Worm (Caenorhabditis elegans) whole organism, L1 larva: ENCODE measurements around the gene nhr-271.

Experiments used
- C04F5.9 ChIP-seq: sonication (generic microtip); optimal IDR thresholded peaks from 2 replicates; lab custom pipeline; 2016; ENCODE audit warnings: missing genetic modification characterization, missing compliant biosample characterization
- C16A3.4 ChIP-seq: fragments of 150-350 bp; optimal IDR thresholded peaks from 2 replicates; lab custom pipeline; 2014; ENCODE audit warnings: missing biosample characterization, missing genetic modification characterization
- Y116A8C.19 ChIP-seq: sonication (generic microtip); optimal IDR thresholded peaks from 2 replicates; lab custom pipeline; 2016; ENCODE audit warnings: missing compliant biosample characterization, missing genetic modification characterization, borderline replicate concordance
- ceh-82 ChIP-seq, 3 experiments: fragments of 150-350 bp in 1 of 3; sonication (generic microtip) in 2 of 3; optimal IDR thresholded peaks; 2 replicates each; lab custom pipeline; 2014 to 2017; ENCODE audit warnings: missing biosample characterization in 3 of 3, missing genetic modification characterization in 3 of 3
- dpl-1 ChIP-seq, 3 experiments: fragments of 150-350 bp in 2 of 3; sonication (generic microtip) in 1 of 3; optimal IDR thresholded peaks; 2 replicates each; lab custom pipeline; 2014 to 2017; ENCODE audit warnings: missing biosample characterization in 3 of 3, missing genetic modification characterization in 3 of 3, missing genetic modification reagents in 3 of 3
- dsc-1 ChIP-seq: sonication (generic microtip); optimal IDR thresholded peaks from 2 replicates; lab custom pipeline; 2016; ENCODE audit warnings: mild to moderate bottlenecking, missing genetic modification characterization, missing compliant biosample characterization
- fkh-10 ChIP-seq: sonication (generic microtip); optimal IDR thresholded peaks from 2 replicates; lab custom pipeline; 2017; ENCODE audit warnings: missing biosample characterization, missing genetic modification reagents, missing genetic modification characterization
- fos-1 ChIP-seq: fragments of 150-350 bp; optimal IDR thresholded peaks from 2 replicates; lab custom pipeline; 2014; ENCODE audit warnings: missing biosample characterization, missing genetic modification characterization
- hlh-4 ChIP-seq: sonication (generic microtip); optimal IDR thresholded peaks from 2 replicates; lab custom pipeline; 2016; ENCODE audit warnings: mild to moderate bottlenecking, missing genetic modification characterization, missing compliant biosample characterization
- jun-1 ChIP-seq: fragments of 150-350 bp; optimal IDR thresholded peaks from 2 replicates; lab custom pipeline; 2014; ENCODE audit warnings: missing biosample characterization, missing genetic modification reagents, missing genetic modification characterization
- lin-13 ChIP-seq: fragments of 150-350 bp; optimal IDR thresholded peaks from 2 replicates; lab custom pipeline; 2014; ENCODE audit warnings: missing biosample characterization, missing genetic modification reagents, missing genetic modification characterization
- lin-15B ChIP-seq: fragments of 150-350 bp; sonication (generic microtip); optimal IDR thresholded peaks from 3 replicates; lab custom pipeline; 2014; ENCODE audit warnings: missing biosample characterization, missing genetic modification characterization
- lsy-2 ChIP-seq, 2 experiments: fragments of 150-350 bp; optimal IDR thresholded peaks; 2 replicates each; lab custom pipeline; 2014; ENCODE audit warnings: missing biosample characterization in 2 of 2, missing genetic modification characterization in 2 of 2
- mdl-1 ChIP-seq, 2 experiments: fragments of 150-350 bp; optimal IDR thresholded peaks; 2 replicates each; lab custom pipeline; 2014 to 2017; ENCODE audit warnings: missing biosample characterization in 2 of 2, missing genetic modification characterization in 2 of 2, inconsistent platforms in 1 of 2
- mef-2 ChIP-seq: fragments of 150-350 bp; optimal IDR thresholded peaks from 2 replicates; lab custom pipeline; 2014; ENCODE audit warnings: missing biosample characterization, missing genetic modification characterization
- mep-1 ChIP-seq: fragments of 150-350 bp; optimal IDR thresholded peaks from 2 replicates; lab custom pipeline; 2014; ENCODE audit warnings: missing biosample characterization, missing genetic modification characterization
- nhr-11 ChIP-seq: fragments of 150-350 bp; optimal IDR thresholded peaks from 2 replicates; lab custom pipeline; 2014; ENCODE audit warnings: missing biosample characterization, missing genetic modification characterization
- nhr-85 ChIP-seq: sonication (generic microtip); peaks from one replicate; lab custom pipeline; 2016; ENCODE audit warnings: missing genetic modification characterization, inconsistent platforms, missing compliant biosample characterization
- pqm-1 ChIP-seq: sonication (generic microtip); optimal IDR thresholded peaks from 3 replicates; lab custom pipeline; 2017; ENCODE audit warnings: missing biosample characterization, missing genetic modification characterization
- snpc-4 ChIP-seq: fragments of 150-350 bp; optimal IDR thresholded peaks from 2 replicates; lab custom pipeline; 2014; ENCODE audit warnings: missing biosample characterization, missing genetic modification characterization
- swsn-7 ChIP-seq: sonication (generic microtip); optimal IDR thresholded peaks from 2 replicates; lab custom pipeline; 2016; ENCODE audit warnings: missing genetic modification characterization, missing compliant biosample characterization
- tbx-2 ChIP-seq: sonication (generic microtip); optimal IDR thresholded peaks from 2 replicates; lab custom pipeline; 2016; ENCODE audit warnings: missing genetic modification characterization, missing compliant biosample characterization
- tlp-1 ChIP-seq: fragments of 150-350 bp; optimal IDR thresholded peaks from 2 replicates; lab custom pipeline; 2014; ENCODE audit warnings: missing biosample characterization, missing genetic modification characterization
- unc-62 ChIP-seq: fragments of 150-350 bp; optimal IDR thresholded peaks from 2 replicates; lab custom pipeline; 2014; ENCODE audit warnings: missing biosample characterization, missing genetic modification reagents, missing genetic modification characterization
- xbp-1 ChIP-seq: sonication (generic microtip); optimal IDR thresholded peaks from 2 replicates; lab custom pipeline; 2016; ENCODE audit warnings: missing genetic modification characterization, missing compliant biosample characterization
- ztf-11 ChIP-seq, 2 experiments: sonication (generic microtip); optimal IDR thresholded peaks; 2 replicates each; lab custom pipeline; 2016 to 2017; ENCODE audit warnings: missing genetic modification characterization in 2 of 2, missing biosample characterization in 1 of 2, missing compliant biosample characterization in 1 of 2

The nhr-271 gene

ce11 chrV:16537908-16538446 lies 42.3 kb downstream of the nhr-271 start, which contains the start of gene Y32B12B.2 (continued):
- TF ChIP-seq lin-15B, result peak; percentile 44
- peak in 1 of 2 experiments; percentile 31 for TF ChIP-seq ztf-11 (tag; optimal IDR thresholded peaks at IDR 0.05; lab: Kevin White, UChicago)
- TF ChIP-seq dsc-1 (tag; lab: Kevin White, UChicago), result peak; percentile 58
- TF ChIP-seq tlp-1 (tag; lab: Kevin White, UChicago), result no peak
- TF ChIP-seq mef-2 (tag; lab: Kevin White, UChicago), result no peak
- TF ChIP-seq fkh-10 (GFP tag; lab: Kevin White, UChicago), result no peak
- peak; percentile 82 for TF ChIP-seq nhr-85
- peak; percentile 51 for TF ChIP-seq swsn-7 (tag; lab: Kevin White, UChicago)
- peak; percentile 77 to 87 (median 84) for TF ChIP-seq dpl-1 (GFP tag; optimal IDR thresholded peaks at IDR 0.05; lab: Kevin White, UChicago)
- TF ChIP-seq mdl-1 (tag; optimal IDR thresholded peaks at IDR 0.05; lab: Kevin White, UChicago), result peak in 1 of 2 experiments; percentile 20
- TF ChIP-seq xbp-1 (tag; lab: Kevin White, UChicago), result peak; percentile 47
- TF ChIP-seq Y116A8C.19 (tag; lab: Kevin White, UChicago), result no peak
- peak; percentile 43 to 56 (median 45) for TF ChIP-seq ceh-82 (tag; optimal IDR thresholded peaks at IDR 0.05; lab: Kevin White, UChicago)
- TF ChIP-seq lsy-2 (tag; optimal IDR thresholded peaks at IDR 0.05; lab: Kevin White, UChicago), result peak; percentile 96 to 98
- TF ChIP-seq pqm-1 (tag; lab: Kevin White, UChicago), result no peak
- no peak for TF ChIP-seq nhr-11 (tag; lab: Kevin White, UChicago)
- peak; percentile 63 for TF ChIP-seq snpc-4 (tag; lab: Kevin White, UChicago)
- no peak for TF ChIP-seq jun-1 (tag; lab: Kevin White, UChicago)

- TF ChIP-seq dpl-1 (GFP tag; optimal IDR thresholded peaks at IDR 0.05; lab: Kevin White, UChicago) (no peak), mep-1 (tag; lab: Kevin White, UChicago) (no peak), tbx-2 (tag; lab: Kevin White, UChicago) (no peak), swsn-7 (tag; lab: Kevin White, UChicago) (no peak), C16A3.4 (tag; lab: Kevin White, UChicago) (no peak), C04F5.9 (tag; lab: Kevin White, UChicago) (no peak), hlh-4 (no peak)
These were observed 43.6 kb downstream of the nhr-271 start, which contains the start of gene Y32B12B.1 for ce11 chrV:16536701-16537100. Gene Y32B12B.1, plus strand, starts transcription at chrV:16537001.

ce11 chrV:16535172-16535571 lies 45.2 kb downstream of the nhr-271 start, which contains the start of gene Y32B12B.8:
Gene Y32B12B.8, plus strand, starts transcription at chrV:16535472.
- no peak for TF ChIP-seq unc-62
- TF ChIP-seq fos-1 (tag; lab: Kevin White, UChicago), result no peak
- no peak for TF ChIP-seq lin-13 (GFP tag; lab: Kevin White, UChicago)

- TF ChIP-seq lin-13 (GFP tag; lab: Kevin White, UChicago), result no peak
These were observed 46.3 kb downstream of the nhr-271 start, which contains the start of gene cpr-2 for ce11 chrV:16534000-16534399. Gene cpr-2, minus strand, starts transcription at chrV:16534100.
